Fruit fly (Drosophila melanogaster) whole organism: ENCODE data around the gene CycA.

Source experiments
- CG8478 ChIP-seq: fragments of >200 bp; optimal IDR thresholded peaks from 2 replicates; lab custom pipeline; 2018; ENCODE audit warnings: inconsistent platforms
- EcR ChIP-seq, 2 experiments: fragments of >200 bp; optimal IDR thresholded peaks; 2 replicates each; lab custom pipeline; 2017; ENCODE audit warnings: missing biosample characterization in 2 of 2, missing genetic modification characterization in 2 of 2, missing genetic modification reagents in 2 of 2
- pan ChIP-seq: fragments of >200 bp; optimal IDR thresholded peaks from 2 replicates; lab custom pipeline; 2017
- psq ChIP-seq: fragments of >200 bp; optimal IDR thresholded peaks from 2 replicates; lab custom pipeline; 2017
- usp ChIP-seq: fragments of >200 bp; optimal IDR thresholded peaks from 2 replicates; lab custom pipeline; 2017; ENCODE audit warnings: missing biosample characterization, missing genetic modification characterization, mixed read lengths

- TF ChIP-seq psq (lab: Kevin White, UChicago) (no peak), CG8478 (lab: Kevin White, UChicago) (no peak), EcR (GFP tag; optimal IDR thresholded peaks at IDR 0.05; lab: Kevin White, UChicago) (no peak), pan (lab: Kevin White, UChicago) (no peak), usp (no peak)
These were observed 55.9 kb downstream of the CycA start for dm6 chr3L:11777348-11777958.
